Worm (Caenorhabditis elegans) whole organism, L4/young adult: Measurements from ENCODE around the gene F08F8.6.

Experiments used
- dao-5 ChIP-seq: sonication (generic microtip); optimal IDR thresholded peaks from 2 replicates; lab custom pipeline; 2016; ENCODE audit warnings: missing genotype, missing genetic modification characterization, moderate library complexity, missing compliant biosample characterization
- him-1 ChIP-seq: sonication (generic microtip); optimal IDR thresholded peaks from 2 replicates; lab custom pipeline; 2016; ENCODE audit warnings: missing genotype, missing genetic modification reagents, missing genetic modification characterization, missing compliant biosample characterization

DNA sequence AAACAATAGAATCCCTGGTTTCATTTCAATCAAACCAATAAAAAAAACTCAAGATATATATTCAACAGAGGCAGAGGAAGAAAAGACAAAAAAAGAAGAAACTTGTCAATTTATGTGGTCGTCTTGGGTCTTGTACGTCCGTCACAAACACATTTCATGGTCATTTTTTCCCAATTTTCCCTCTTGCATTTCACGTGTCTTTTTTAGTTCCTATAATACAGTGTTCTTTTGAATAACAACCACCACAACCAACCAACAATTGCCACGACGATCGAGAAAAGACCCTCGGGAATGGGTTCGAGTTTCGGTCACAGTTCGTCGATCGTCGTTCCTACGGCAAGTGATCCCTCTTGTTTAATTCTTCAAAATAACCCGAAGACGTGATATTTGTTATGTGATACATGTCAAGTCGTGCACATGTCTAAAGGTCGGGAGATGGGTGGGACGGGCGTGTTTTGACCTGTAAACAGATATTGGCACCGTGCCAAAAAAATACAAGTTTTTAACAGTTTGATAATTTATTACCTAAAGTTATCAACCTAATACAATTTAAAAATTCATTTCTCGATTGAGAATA is 47.3 kb upstream of the F08F8.6 start:
- TF ChIP-seq dao-5 (tag; lab: Kevin White, UChicago) (no peak), him-1 (no peak)
